Fruit fly (Drosophila melanogaster) whole organism, prepupa: ENCODE data around the gene cni.

Experiments
- Blimp-1 ChIP-seq: fragments of 200-800 bp; sonication (Bioruptor generic); optimal IDR thresholded peaks from 3 replicates; lab custom pipeline; 2017; ENCODE audit warnings: missing biosample characterization, missing genetic modification characterization, mild to moderate bottlenecking, moderate library complexity, missing genetic modification reagents
- CG10631 ChIP-seq: fragments of 200-800 bp; sonication (Bioruptor generic); optimal IDR thresholded peaks from 2 replicates; lab custom pipeline; 2016; ENCODE audit warnings: missing biosample characterization, missing genetic modification characterization
- CG10669 ChIP-seq: fragments of 200-800 bp; sonication (Bioruptor generic); optimal IDR thresholded peaks from 3 replicates; lab custom pipeline; 2018; ENCODE audit warnings: missing biosample characterization, mild to moderate bottlenecking, missing genetic modification characterization, moderate library complexity
- CG11294 ChIP-seq: fragments of 200-800 bp; sonication (Bioruptor generic); IDR thresholded peaks from 2 replicates; pipeline ENCODE4 v1.3.6; 2022; ENCODE audit warnings: missing biosample characterization, missing genetic modification characterization
- CG11762 ChIP-seq: fragments of 200-800 bp; sonication (Bioruptor generic); optimal IDR thresholded peaks from 3 replicates; lab custom pipeline; 2016; ENCODE audit warnings: missing biosample characterization, missing genetic modification characterization; ENCODE audit not compliant: insufficient read depth
- CG15336 ChIP-seq: fragments of 200-800 bp; sonication (Bioruptor generic); IDR thresholded peaks from 2 replicates; pipeline ENCODE4 v1.3.6; 2022; ENCODE audit warnings: missing biosample characterization, missing genetic modification characterization
- CG1621 ChIP-seq: fragments of 200-800 bp; sonication (Bioruptor generic); optimal IDR thresholded peaks from 3 replicates; lab custom pipeline; 2018; ENCODE audit warnings: missing biosample characterization, mild to moderate bottlenecking, missing genetic modification characterization
- CG16779 ChIP-seq: fragments of 200-800 bp; sonication (Bioruptor generic); optimal IDR thresholded peaks from 3 replicates; lab custom pipeline; 2017; ENCODE audit warnings: missing biosample characterization, mild to moderate bottlenecking, missing genetic modification characterization
- CG3032 ChIP-seq: fragments of 200-800 bp; optimal IDR thresholded peaks from 2 replicates; lab custom pipeline; 2019; ENCODE audit warnings: missing biosample characterization, mild to moderate bottlenecking, missing genetic modification characterization, moderate library complexity
- CG32006 ChIP-seq: fragments of 200-800 bp; sonication (Bioruptor generic); optimal IDR thresholded peaks from 3 replicates; lab custom pipeline; 2017; ENCODE audit warnings: missing biosample characterization, mild to moderate bottlenecking, missing genetic modification characterization
- CG34406 ChIP-seq: fragments of 200-800 bp; sonication (Bioruptor generic); optimal IDR thresholded peaks from 3 replicates; lab custom pipeline; 2016; ENCODE audit warnings: missing biosample characterization, missing genetic modification characterization
- CG3919 ChIP-seq: fragments of 200-800 bp; sonication (Bioruptor generic); optimal IDR thresholded peaks from 3 replicates; lab custom pipeline; 2016; ENCODE audit warnings: missing biosample characterization, missing genetic modification characterization
- CG6808 ChIP-seq: fragments of 200-800 bp; sonication (Bioruptor generic); optimal IDR thresholded peaks from 3 replicates; lab custom pipeline; 2017; ENCODE audit warnings: missing biosample characterization, missing genetic modification characterization, mild to moderate bottlenecking, moderate library complexity, missing genetic modification reagents
- CG6854 ChIP-seq: fragments of 200-800 bp; sonication (Bioruptor generic); optimal IDR thresholded peaks from 2 replicates; lab custom pipeline; 2017; ENCODE audit warnings: missing biosample characterization, mild to moderate bottlenecking, missing genetic modification characterization
- CG7368 ChIP-seq: fragments of 200-800 bp; sonication (Bioruptor generic); optimal IDR thresholded peaks from 3 replicates; lab custom pipeline; 2016; ENCODE audit warnings: missing biosample characterization, missing genetic modification characterization
- CG8119 ChIP-seq: fragments of 200-800 bp; sonication (Bioruptor generic); IDR thresholded peaks from 3 replicates; pipeline ENCODE4 v1.3.6; 2022; ENCODE audit warnings: missing biosample characterization, missing genetic modification characterization
- CG8319 ChIP-seq: fragments of 200-800 bp; sonication (Bioruptor generic); optimal IDR thresholded peaks from 3 replicates; lab custom pipeline; 2016; ENCODE audit warnings: missing biosample characterization, missing genetic modification characterization
- CG8632 ChIP-seq: fragments of 200-800 bp; sonication (Bioruptor generic); optimal IDR thresholded peaks from 3 replicates; lab custom pipeline; 2016; ENCODE audit warnings: missing biosample characterization, missing genetic modification characterization
- CG9139 ChIP-seq: fragments of 200-800 bp; sonication (Bioruptor generic); optimal IDR thresholded peaks from 3 replicates; lab custom pipeline; 2017; ENCODE audit warnings: missing biosample characterization, mild to moderate bottlenecking, missing genetic modification characterization
- Eip75B ChIP-seq: fragments of 200-800 bp; sonication (Bioruptor generic); optimal IDR thresholded peaks from 3 replicates; lab custom pipeline; 2016; ENCODE audit warnings: missing biosample characterization, missing genetic modification characterization
- Eip78C ChIP-seq: fragments of 200-800 bp; sonication (Bioruptor generic); peaks from one replicate; lab custom pipeline; 2016; ENCODE audit warnings: missing biosample characterization, missing genetic modification characterization
- Eip93F ChIP-seq: fragments of 200-800 bp; sonication (Bioruptor generic); optimal IDR thresholded peaks from 2 replicates; lab custom pipeline; 2016; ENCODE audit warnings: missing biosample characterization, mild to moderate bottlenecking, missing genetic modification characterization
- Ets21C ChIP-seq: fragments of 200-800 bp; sonication (Bioruptor generic); optimal IDR thresholded peaks from 3 replicates; lab custom pipeline; 2016; ENCODE audit warnings: missing biosample characterization, missing genetic modification characterization
- Ets96B ChIP-seq: fragments of 200-800 bp; optimal IDR thresholded peaks from 2 replicates; lab custom pipeline; 2019; ENCODE audit warnings: missing biosample characterization, mild to moderate bottlenecking, missing genetic modification characterization, moderate library complexity
- Hr38 ChIP-seq: sonication (Bioruptor generic); optimal IDR thresholded peaks from 2 replicates; lab custom pipeline; 2016; ENCODE audit warnings: missing biosample characterization, missing genetic modification characterization
- Hr39 ChIP-seq: fragments of 200-800 bp; sonication (Bioruptor generic); optimal IDR thresholded peaks from 2 replicates; lab custom pipeline; 2016; ENCODE audit warnings: missing biosample characterization, missing genetic modification characterization
- Hr4 ChIP-seq: fragments of 200-800 bp; sonication (Bioruptor generic); optimal IDR thresholded peaks from 3 replicates; lab custom pipeline; 2016; ENCODE audit warnings: missing biosample characterization, missing genetic modification characterization
- Met ChIP-seq: fragments of 200-800 bp; sonication (Bioruptor generic); optimal IDR thresholded peaks from 3 replicates; lab custom pipeline; 2016; ENCODE audit warnings: missing biosample characterization, missing genetic modification characterization
- Smox ChIP-seq: fragments of 200-800 bp; sonication (Bioruptor generic); optimal IDR thresholded peaks from 3 replicates; lab custom pipeline; 2016; ENCODE audit warnings: missing biosample characterization, missing genetic modification characterization
- Sox102F ChIP-seq: fragments of 200-800 bp; sonication (Bioruptor generic); optimal IDR thresholded peaks from 2 replicates; lab custom pipeline; 2016; ENCODE audit warnings: missing biosample characterization, mild to moderate bottlenecking, missing genetic modification characterization
- Sox14 ChIP-seq: fragments of 200-800 bp; sonication (Bioruptor generic); optimal IDR thresholded peaks from 3 replicates; lab custom pipeline; 2016; ENCODE audit warnings: missing biosample characterization, missing genetic modification characterization
- achi ChIP-seq: fragments of 200-800 bp; sonication (Bioruptor generic); optimal IDR thresholded peaks from 3 replicates; lab custom pipeline; 2016; ENCODE audit warnings: missing biosample characterization, missing genetic modification characterization
- acj6 ChIP-seq: fragments of 200-800 bp; sonication (Bioruptor generic); optimal IDR thresholded peaks from 3 replicates; lab custom pipeline; 2016; ENCODE audit warnings: missing biosample characterization, missing genetic modification characterization
- dac ChIP-seq: fragments of 200-800 bp; sonication (Bioruptor generic); optimal IDR thresholded peaks from 2 replicates; lab custom pipeline; 2017; ENCODE audit warnings: missing biosample characterization, mild to moderate bottlenecking, missing genetic modification characterization
- dsx ChIP-seq: fragments of 200-800 bp; optimal IDR thresholded peaks from 3 replicates; lab custom pipeline; 2019; ENCODE audit warnings: missing biosample characterization, mild to moderate bottlenecking, missing genetic modification characterization, moderate library complexity; ENCODE audit not compliant: poor library complexity, severe bottlenecking
- eg ChIP-seq: fragments of 200-800 bp; sonication (Bioruptor generic); IDR thresholded peaks from 3 replicates; pipeline ENCODE4 v1.3.6; 2022; ENCODE audit warnings: missing biosample characterization, missing genetic modification characterization
- esn ChIP-seq: fragments of 200-800 bp; sonication (Bioruptor generic); optimal IDR thresholded peaks from 2 replicates; lab custom pipeline; 2016; ENCODE audit warnings: missing biosample characterization, mild to moderate bottlenecking, missing genetic modification characterization, moderate library complexity
- fd59A ChIP-seq: fragments of 200-800 bp; sonication (Bioruptor generic); optimal IDR thresholded peaks from 2 replicates; lab custom pipeline; 2017; ENCODE audit warnings: missing biosample characterization, mild to moderate bottlenecking, missing genetic modification characterization, missing genetic modification reagents
- fd85E ChIP-seq: fragments of 200-800 bp; sonication (Bioruptor generic); optimal IDR thresholded peaks from 3 replicates; lab custom pipeline; 2016; ENCODE audit warnings: missing biosample characterization, missing genetic modification characterization
- lz ChIP-seq: fragments of 200-800 bp; sonication (Bioruptor generic); optimal IDR thresholded peaks from 3 replicates; lab custom pipeline; 2016; ENCODE audit warnings: missing biosample characterization, missing genetic modification characterization
- net ChIP-seq: fragments of 200-800 bp; sonication (Bioruptor generic); optimal IDR thresholded peaks from 3 replicates; lab custom pipeline; 2016; ENCODE audit warnings: missing biosample characterization, missing genetic modification characterization
- pdm3 ChIP-seq: fragments of 200-800 bp; sonication (Bioruptor generic); optimal IDR thresholded peaks from 3 replicates; lab custom pipeline; 2016; ENCODE audit warnings: missing biosample characterization, missing genetic modification characterization
- ss ChIP-seq, 2 experiments: fragments of 200-800 bp; sonication (Bioruptor generic); optimal IDR thresholded peaks; 2 replicates in 1 of 2; 3 replicates in 1 of 2; lab custom pipeline; 2017 to 2018; ENCODE audit warnings: mild to moderate bottlenecking in 2 of 2, missing biosample characterization in 2 of 2, missing genetic modification characterization in 2 of 2, moderate library complexity in 1 of 2
- svp ChIP-seq: fragments of 200-800 bp; sonication (Bioruptor generic); peaks from one replicate; lab custom pipeline; 2016; ENCODE audit warnings: missing biosample characterization, missing genetic modification characterization
- topi ChIP-seq: fragments of 200-800 bp; sonication (Bioruptor generic); optimal IDR thresholded peaks from 3 replicates; lab custom pipeline; 2016; ENCODE audit warnings: missing biosample characterization, missing genetic modification characterization
- vri ChIP-seq: fragments of 200-800 bp; sonication (Bioruptor generic); optimal IDR thresholded peaks from 3 replicates; lab custom pipeline; 2016; ENCODE audit warnings: missing biosample characterization, mild to moderate bottlenecking, missing genetic modification characterization

Gene cni

DNA sequence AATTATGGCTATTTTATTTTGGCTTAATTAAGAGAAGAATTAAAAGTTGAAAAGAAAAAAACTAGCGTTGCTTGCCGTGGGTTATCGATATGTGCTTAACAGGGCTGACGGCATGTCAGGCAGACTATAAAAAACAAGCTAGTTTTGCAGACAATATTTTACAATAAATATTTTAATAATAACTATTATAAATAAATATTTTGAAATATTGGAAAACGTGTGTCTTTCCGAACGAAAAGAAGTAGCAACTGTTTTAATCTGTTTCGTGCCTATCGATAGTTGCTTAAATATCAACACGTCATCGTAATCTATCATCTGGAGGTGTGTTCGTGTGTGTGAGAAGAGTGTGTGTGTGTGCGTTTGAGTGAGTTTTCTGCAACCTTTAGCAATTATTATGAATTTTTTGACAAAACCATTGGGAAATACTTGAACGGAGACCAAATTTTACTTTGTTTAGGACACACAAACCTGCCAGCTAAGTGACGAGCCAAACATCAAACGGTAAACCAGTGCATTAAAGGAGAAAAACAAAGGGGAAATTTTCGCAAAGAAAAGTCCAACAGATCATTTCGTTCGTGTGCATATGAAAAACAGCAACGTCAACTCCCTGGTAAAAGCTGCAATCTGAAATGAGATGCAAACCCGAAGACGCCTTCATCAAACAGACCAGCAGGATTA is 3.4 kb downstream of the cni start, which contains the start of the genes CG5861 and Syx5 (continued):
- TF ChIP-seq lz, result no peak
- no peak for TF ChIP-seq Eip78C (GFP tag; lab: Kevin White, UChicago)
- TF ChIP-seq CG10669 (GFP tag; lab: Kevin White, UChicago), result no peak
- TF ChIP-seq Hr38 (GFP tag; lab: Kevin White, UChicago), result no peak
- TF ChIP-seq svp (GFP tag; lab: Kevin White, UChicago), result no peak
- no peak for TF ChIP-seq CG3919 (GFP tag; lab: Kevin White, UChicago)
- TF ChIP-seq achi, result no peak
- TF ChIP-seq Eip93F, result peak; percentile 69
- TF ChIP-seq pdm3 (GFP tag; lab: Kevin White, UChicago), result no peak
- no peak for TF ChIP-seq CG16779 (tag; lab: Kevin White, UChicago)
- no peak for TF ChIP-seq eg (GFP tag; lab: Robert Waterston, UW)
- no peak for TF ChIP-seq topi (GFP tag; lab: Kevin White, UChicago)
- peak; percentile 60 for TF ChIP-seq CG3032 (tag; lab: Kevin White, UChicago)
- no peak for TF ChIP-seq CG9139
- TF ChIP-seq Sox102F (GFP tag; lab: Kevin White, UChicago), result no peak
- 0 out of 2 replicates have a peak, but pooled peaks have one; percentile 30 for TF ChIP-seq CG15336 (GFP tag; lab: Robert Waterston, UW)
- no peak for TF ChIP-seq Hr39 (GFP tag; lab: Kevin White, UChicago)
- no peak for TF ChIP-seq CG6854 (GFP tag; lab: Kevin White, UChicago)
- TF ChIP-seq dsx, result no peak

DNA sequence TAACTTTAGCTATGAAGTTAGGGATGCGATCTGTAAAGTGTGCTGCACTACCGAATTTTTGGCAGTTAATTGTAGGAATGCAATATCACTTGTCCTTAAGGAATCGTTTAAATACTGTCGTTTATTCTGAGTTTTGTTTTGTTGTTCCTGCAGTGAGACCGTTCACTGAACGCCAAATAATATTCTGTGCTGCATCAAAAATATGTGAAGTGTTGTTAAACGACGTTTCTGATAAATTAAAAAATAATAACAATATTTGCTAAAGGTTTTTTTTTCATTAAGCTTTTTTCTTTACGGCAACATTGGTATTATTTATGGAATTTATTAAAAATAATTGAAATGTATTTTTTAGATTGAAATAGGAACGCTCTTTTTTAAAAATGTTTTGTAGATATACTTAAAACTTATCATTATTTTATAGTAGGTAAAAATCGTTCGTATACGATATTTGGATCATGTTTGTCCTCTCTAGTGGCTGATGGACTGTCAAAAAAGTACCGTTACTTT is 7.7 kb downstream of the cni start, which contains the start of gene GMF:
TSS of gene GMF (minus strand) at position 182 of the 507 bp plus-strand sequence.
- no peak for TF ChIP-seq dsx
- no peak for TF ChIP-seq CG7368 (GFP tag; lab: Kevin White, UChicago)
- TF ChIP-seq CG6854 (GFP tag; lab: Kevin White, UChicago), result no peak
- TF ChIP-seq CG1621 (tag; lab: Kevin White, UChicago), result no peak
- TF ChIP-seq vri, result no peak
- TF ChIP-seq CG11762 (GFP tag; lab: Kevin White, UChicago), result no peak
- TF ChIP-seq Eip93F, result no peak
- TF ChIP-seq Smox (GFP tag; lab: Kevin White, UChicago), result no peak
- TF ChIP-seq Sox14, result peak; percentile 41
- TF ChIP-seq CG10669 (GFP tag; lab: Kevin White, UChicago), result no peak
- no peak for TF ChIP-seq Ets96B
- no peak for TF ChIP-seq Ets21C
- TF ChIP-seq Met (GFP tag; lab: Kevin White, UChicago), result no peak
- TF ChIP-seq net, result no peak
- TF ChIP-seq Hr38 (GFP tag; lab: Kevin White, UChicago), result no peak
- TF ChIP-seq CG34406 (GFP tag; lab: Kevin White, UChicago), result no peak
- TF ChIP-seq Hr39 (GFP tag; lab: Kevin White, UChicago), result no peak
- TF ChIP-seq CG8119 (GFP tag; lab: Robert Waterston, UW), result no peak
- TF ChIP-seq lz, result peak; percentile 49
- peak; percentile 61 for TF ChIP-seq Eip78C (GFP tag; lab: Kevin White, UChicago)
- no peak for TF ChIP-seq CG8632 (GFP tag; lab: Kevin White, UChicago)
- no peak for TF ChIP-seq CG3032 (tag; lab: Kevin White, UChicago)
- no peak for TF ChIP-seq CG6808 (GFP tag; lab: Kevin White, UChicago)
- TF ChIP-seq achi, result no peak
- TF ChIP-seq topi (GFP tag; lab: Kevin White, UChicago), result peak; percentile 37
- TF ChIP-seq dac (GFP tag; lab: Kevin White, UChicago), result no peak
- TF ChIP-seq CG3919 (GFP tag; lab: Kevin White, UChicago), result no peak
- no peak for TF ChIP-seq eg (GFP tag; lab: Robert Waterston, UW)
- no peak for TF ChIP-seq Blimp-1 (GFP tag; lab: Kevin White, UChicago)
- peak; percentile 55 for TF ChIP-seq esn (GFP tag; lab: Kevin White, UChicago)
- no peak for TF ChIP-seq CG11294 (GFP tag; lab: Robert Waterston, UW)
- no peak for TF ChIP-seq Hr4 (GFP tag; lab: Kevin White, UChicago)
- TF ChIP-seq CG15336 (GFP tag; lab: Robert Waterston, UW), result no peak
- TF ChIP-seq Eip75B, result no peak
- no peak for TF ChIP-seq ss (GFP tag; optimal IDR thresholded peaks at IDR 0.05; lab: Kevin White, UChicago)
- TF ChIP-seq acj6 (GFP tag; lab: Kevin White, UChicago), result no peak
- TF ChIP-seq CG32006, result no peak
- TF ChIP-seq CG8319, result no peak
- TF ChIP-seq fd59A (GFP tag; lab: Kevin White, UChicago), result no peak
- TF ChIP-seq fd85E (GFP tag; lab: Kevin White, UChicago), result no peak
- TF ChIP-seq CG10631 (GFP tag; lab: Kevin White, UChicago), result peak; percentile 38
- TF ChIP-seq svp (GFP tag; lab: Kevin White, UChicago), result no peak
- TF ChIP-seq CG9139, result no peak
